Worm (Caenorhabditis elegans): ENCODE measurements around the gene Y1A5A.1.
A peak's percentile ranks its signal among the peaks of the same experiment; 100 is the strongest.

Y1A5A.1 gene

ce11 chrIII:3953235-3953634 is 33.2 kb downstream of the Y1A5A.1 start (continued):
- peak; percentile 47; the same call in 1 of the 2 replicates for TF ChIP-seq ctbp-1 (GFP tag; IDR thresholded peaks at IDR 0.05)
- TF ChIP-seq hif-1 (tag; optimal IDR thresholded peaks at IDR 0.05), result peak in 1 of 2 experiments; percentile 80
- no peak for TF ChIP-seq ZK337.2 (GFP tag; IDR thresholded peaks at IDR 0.05)
- TF ChIP-seq nhr-41 (GFP tag; IDR thresholded peaks at IDR 0.05), result no peak
- no peak for TF ChIP-seq nhr-237 (tag; optimal IDR thresholded peaks at IDR 0.05)
- TF ChIP-seq mxl-3 (GFP tag; optimal IDR thresholded peaks at IDR 0.05), result peak; percentile 75
- TF ChIP-seq daf-19 (GFP tag; conservative IDR thresholded peaks at IDR 0.05), result no peak
- TF ChIP-seq hlh-11 (tag; optimal IDR thresholded peaks at IDR 0.05), result peak; percentile 93
- TF ChIP-seq unc-62 (GFP tag; optimal IDR thresholded peaks at IDR 0.05 in 1 of 2), result peak in 1 of 2 experiments; percentile 100
- TF ChIP-seq unc-62 (tag; optimal IDR thresholded peaks at IDR 0.05), result no peak
- no peak for TF ChIP-seq zag-1 (tag; optimal IDR thresholded peaks at IDR 0.05)
- TF ChIP-seq mdl-1 (tag; optimal IDR thresholded peaks at IDR 0.05), result peak; percentile 42 to 87
- TF ChIP-seq ceh-62 (tag; optimal IDR thresholded peaks at IDR 0.05), result no peak
- TF ChIP-seq gei-8 (GFP tag; optimal IDR thresholded peaks at IDR 0.05), result no peak
- TF ChIP-seq daf-8 (GFP tag; IDR thresholded peaks at IDR 0.05), result no peak
- TF ChIP-seq zfp-2 (tag; optimal IDR thresholded peaks at IDR 0.05), result no peak
- TF ChIP-seq dve-1 (tag; optimal IDR thresholded peaks at IDR 0.05; ENCODE audit: insufficient read depth), result peak; percentile 72
- no peak for TF ChIP-seq ceh-44 (GFP tag; IDR thresholded peaks at IDR 0.05)

DNA sequence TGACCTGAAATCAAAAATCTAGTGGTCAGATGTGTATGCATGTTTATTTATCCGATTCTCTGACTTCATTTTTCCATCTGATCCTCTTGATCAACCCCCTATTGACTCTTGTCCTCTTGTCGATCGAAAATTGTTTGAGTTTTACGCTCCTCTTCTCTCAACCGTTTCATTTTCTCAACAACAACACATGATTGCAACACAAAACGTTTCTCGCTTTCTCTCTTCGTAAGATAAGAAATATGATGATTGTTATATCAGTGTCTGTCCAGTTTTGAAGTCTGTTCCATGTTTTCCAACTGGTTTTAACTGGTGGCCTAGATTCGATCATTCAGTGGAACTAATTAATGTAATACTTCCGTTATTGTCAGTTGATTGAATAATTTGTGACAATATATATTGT is 34.4 kb downstream of the Y1A5A.1 start:
- TF ChIP-seq hmg-1.1 (GFP tag; IDR thresholded peaks at IDR 0.05) (no peak), aha-1 (tag) (peak; percentile 46), hlh-30 (tag; optimal IDR thresholded peaks at IDR 0.05; ENCODE audit: insufficient read depth) (peak; percentile 81), Y75B8A.6 (GFP tag; IDR thresholded peaks at IDR 0.05) (no peak), ZK546.5 (tag; optimal IDR thresholded peaks at IDR 0.05) (no peak), arid-1 (GFP tag; conservative IDR thresholded peaks at IDR 0.05) (no peak), ZK337.2 (GFP tag; IDR thresholded peaks at IDR 0.05) (no peak), zip-2 (tag; optimal IDR thresholded peaks at IDR 0.05) (no peak), mdl-1 (tag; optimal IDR thresholded peaks at IDR 0.05) (peak in 1 of 2 experiments; percentile 75), spr-3 (GFP tag; optimal IDR thresholded peaks at IDR 0.05) (no peak), daf-16 (GFP tag; optimal IDR thresholded peaks at IDR 0.05) (peak in 1 of 2 experiments; percentile 51), daf-16 (tag; optimal IDR thresholded peaks at IDR 0.05) (peak; percentile 59), saeg-2 (GFP tag; IDR thresholded peaks at IDR 0.05) (no peak), unc-62 (GFP tag; optimal IDR thresholded peaks at IDR 0.05 in 1 of 2) (peak in 1 of 2 experiments; percentile 90), unc-62 (tag; optimal IDR thresholded peaks at IDR 0.05) (no peak), attf-4 (tag; optimal IDR thresholded peaks at IDR 0.05) (no peak), fos-1 (tag; optimal IDR thresholded peaks at IDR 0.05) (no peak), dve-1 (tag; optimal IDR thresholded peaks at IDR 0.05; ENCODE audit: insufficient read depth) (peak; percentile 9), nhr-28 (tag; optimal IDR thresholded peaks at IDR 0.05) (peak; percentile 88), nhr-77 (tag; optimal IDR thresholded peaks at IDR 0.05) (peak; percentile 77), set-16 (GFP tag; IDR thresholded peaks at IDR 0.05) (no peak), nhr-48 (tag; optimal IDR thresholded peaks at IDR 0.05) (no peak), pqm-1 (tag; optimal IDR thresholded peaks at IDR 0.05) (peak; percentile 62), ztf-11 (tag; optimal IDR thresholded peaks at IDR 0.05) (no peak), lin-38 (GFP tag; IDR thresholded peaks at IDR 0.05) (no peak), nhr-25 (tag; optimal IDR thresholded peaks at IDR 0.05; ENCODE audit: borderline replicate concordance, insufficient read depth) (no peak), lsy-2 (tag; optimal IDR thresholded peaks at IDR 0.05) (peak in 1 of 2 experiments; percentile 32), hlh-11 (tag; optimal IDR thresholded peaks at IDR 0.05) (no peak), zip-11 (GFP tag; IDR thresholded peaks at IDR 0.05) (no peak)
